Fruit fly (Drosophila melanogaster) whole organism, embryonic: ENCODE results near the gene CG42728.

Experiments used
- Asciz ChIP-seq: fragments of 200-800 bp; sonication (Bioruptor generic); optimal IDR thresholded peaks from 2 replicates; lab custom pipeline; 2017; ENCODE audit warnings: missing biosample characterization, mild to moderate bottlenecking, missing genetic modification characterization, missing genetic modification reagents
- Atf6 ChIP-seq: fragments of 200-800 bp; sonication (Bioruptor generic); IDR thresholded peaks from 2 replicates; pipeline ENCODE4 v1.3.6; 2022; ENCODE audit warnings: missing biosample characterization, missing genetic modification characterization
- Awh ChIP-seq: fragments of 200-800 bp; sonication (Bioruptor generic); IDR thresholded peaks from 2 replicates; pipeline ENCODE4, ENCODE4 v1.3.6; 2022; ENCODE audit warnings: missing biosample characterization, missing genetic modification characterization
- Bgb ChIP-seq: fragments of 200-800 bp; sonication (Bioruptor generic); IDR thresholded peaks from 2 replicates; pipeline ENCODE4 v1.3.6; 2022; ENCODE audit warnings: missing biosample characterization, missing genetic modification characterization; ENCODE audit not compliant: partially characterized antibody
- Bteb2 ChIP-seq: fragments of 200-800 bp; sonication (Bioruptor generic); optimal IDR thresholded peaks from 2 replicates; lab custom pipeline; 2016; ENCODE audit warnings: missing biosample characterization, missing genetic modification characterization
- CG10321 ChIP-seq: fragments of 200-800 bp; sonication (Bioruptor generic); IDR thresholded peaks from 2 replicates; pipeline ENCODE4 v1.3.6; 2022; ENCODE audit warnings: missing biosample characterization, missing genetic modification characterization
- CG12155 ChIP-seq: fragments of 200-800 bp; sonication (Bioruptor generic); optimal IDR thresholded peaks from 3 replicates; lab custom pipeline; 2016; ENCODE audit warnings: missing biosample characterization, missing genetic modification characterization
- CG12236 ChIP-seq: fragments of 200-800 bp; sonication (Bioruptor generic); optimal IDR thresholded peaks from 2 replicates; lab custom pipeline; 2016; ENCODE audit warnings: missing biosample characterization, missing genetic modification characterization
- CG1529 ChIP-seq: fragments of 200-800 bp; sonication (Bioruptor generic); optimal IDR thresholded peaks from 3 replicates; lab custom pipeline; 2018; ENCODE audit warnings: missing biosample characterization, missing genetic modification characterization
- CG15514 ChIP-seq: fragments of 200-800 bp; sonication (Bioruptor generic); optimal IDR thresholded peaks from 3 replicates; lab custom pipeline; 2017; ENCODE audit warnings: missing biosample characterization, missing genetic modification characterization, mild to moderate bottlenecking, moderate library complexity, missing genetic modification reagents
- CG2199 ChIP-seq: fragments of 200-800 bp; sonication (Bioruptor generic); IDR thresholded peaks from 3 replicates; pipeline ENCODE4 v1.3.6; 2022; ENCODE audit warnings: missing biosample characterization, missing genetic modification characterization
- CG31441 ChIP-seq: fragments of 200-800 bp; sonication (Bioruptor generic); IDR thresholded peaks from 2 replicates; pipeline ENCODE4 v1.3.6; 2022; ENCODE audit warnings: missing biosample characterization, missing genetic modification characterization
- CG3163 ChIP-seq: fragments of 200-800 bp; sonication (Bioruptor generic); optimal IDR thresholded peaks from 3 replicates; lab custom pipeline; 2016; ENCODE audit warnings: missing biosample characterization, missing genetic modification characterization
- CG42726 ChIP-seq: fragments of 200-800 bp; sonication (Bioruptor generic); IDR thresholded peaks from 2 replicates; pipeline ENCODE4 v1.3.6; 2022; ENCODE audit warnings: missing biosample characterization, missing genetic modification characterization; ENCODE audit not compliant: partially characterized antibody
- CG6272 ChIP-seq: fragments of 200-800 bp; sonication (Bioruptor generic); IDR thresholded peaks from 2 replicates; pipeline ENCODE4 v1.3.6; 2022; ENCODE audit warnings: missing biosample characterization, missing genetic modification characterization
- CG8290 ChIP-seq, 3 experiments: fragments of 200-800 bp; sonication (Bioruptor generic); optimal IDR thresholded peaks; 2 replicates each; lab custom pipeline; 2016 to 2019; ENCODE audit warnings: missing biosample characterization in 3 of 3, missing genetic modification characterization in 3 of 3, mild to moderate bottlenecking in 2 of 3, moderate library complexity in 1 of 3
- CG9437 ChIP-seq: fragments of 200-800 bp; sonication (Bioruptor generic); optimal IDR thresholded peaks from 2 replicates; lab custom pipeline; 2018; ENCODE audit warnings: missing biosample characterization, mild to moderate bottlenecking, missing genetic modification characterization
- Dbx ChIP-seq: fragments of 200-800 bp; sonication (Bioruptor generic); IDR thresholded peaks from 3 replicates; pipeline ENCODE4 v1.3.6; 2022; ENCODE audit warnings: missing biosample characterization, missing genetic modification characterization
- Deaf1 ChIP-seq: fragments of 200-800 bp; optimal IDR thresholded peaks from 3 replicates; lab custom pipeline; 2019; ENCODE audit warnings: missing biosample characterization, mild to moderate bottlenecking, missing genetic modification characterization, moderate library complexity
- Dfd ChIP-seq, 2 experiments: fragments of >200 bp; optimal IDR thresholded peaks; 2 replicates each; lab custom pipeline; 2017; ENCODE audit warnings: missing biosample characterization in 2 of 2, missing genetic modification characterization in 2 of 2
- HLH3B ChIP-seq: fragments of 200-800 bp; sonication (Bioruptor generic); IDR thresholded peaks from 2 replicates; pipeline ENCODE4 v1.3.6; 2022; ENCODE audit warnings: missing biosample characterization, missing genetic modification characterization
- HLHmδ ChIP-seq: fragments of 200-800 bp; sonication (Bioruptor generic); optimal IDR thresholded peaks from 2 replicates; lab custom pipeline; 2018; ENCODE audit warnings: missing biosample characterization, mild to moderate bottlenecking, missing genetic modification characterization, moderate library complexity
- Hand ChIP-seq: fragments of 200-800 bp; sonication (Bioruptor generic); optimal IDR thresholded peaks from 2 replicates; lab custom pipeline; 2017; ENCODE audit warnings: mild to moderate bottlenecking, missing biosample characterization, missing genetic modification reagents, missing genetic modification characterization
- Jarid2 ChIP-seq: fragments of 200-800 bp; sonication (Bioruptor generic); optimal IDR thresholded peaks from 3 replicates; lab custom pipeline; 2017; ENCODE audit warnings: mild to moderate bottlenecking, missing biosample characterization, missing genetic modification reagents, missing genetic modification characterization
- MTF-1 ChIP-seq: fragments of 200-800 bp; sonication (Bioruptor generic); optimal IDR thresholded peaks from 2 replicates; lab custom pipeline; 2018; ENCODE audit warnings: missing biosample characterization, mild to moderate bottlenecking, missing genetic modification characterization, borderline replicate concordance
- Med ChIP-seq: fragments of 200-800 bp; sonication (Bioruptor generic); peaks from one replicate; lab custom pipeline; 2016; ENCODE audit warnings: missing biosample characterization, missing genetic modification characterization, mild to moderate bottlenecking, inconsistent platforms, moderate library complexity
- Scr ChIP-seq: fragments of 200-800 bp; sonication (Bioruptor generic); IDR thresholded peaks from 2 replicates; pipeline ENCODE4 v1.3.6; 2022; ENCODE audit warnings: missing biosample characterization, missing genetic modification characterization; ENCODE audit not compliant: partially characterized antibody
- Sin3A ChIP-seq: fragments of >200 bp; optimal IDR thresholded peaks from 2 replicates; lab custom pipeline; 2018
- Spps ChIP-seq: fragments of 200-800 bp; sonication (Bioruptor generic); optimal IDR thresholded peaks from 2 replicates; lab custom pipeline; 2018; ENCODE audit warnings: missing biosample characterization, mild to moderate bottlenecking, missing genetic modification characterization
- Trl ChIP-seq, 3 experiments: fragments of >200 bp in 2 of 3; fragments of 200-800 bp in 1 of 3; sonication (Bioruptor generic) in 1 of 3; optimal IDR thresholded peaks; 2 replicates in 1 of 3; 3 replicates in 2 of 3; lab custom pipeline; 2016 to 2017; ENCODE audit warnings: missing biosample characterization in 1 of 3, missing genetic modification characterization in 1 of 3
- br ChIP-seq: fragments of >200 bp; optimal IDR thresholded peaks from 2 replicates; lab custom pipeline; 2017
- chm ChIP-seq: fragments of 200-800 bp; sonication (Bioruptor generic); IDR thresholded peaks from 2 replicates; pipeline ENCODE4 v1.3.6; 2022; ENCODE audit warnings: missing biosample characterization, missing genetic modification characterization
- crc ChIP-seq: fragments of 200-800 bp; sonication (Bioruptor generic); optimal IDR thresholded peaks from 2 replicates; lab custom pipeline; 2016; ENCODE audit warnings: missing biosample characterization, missing genetic modification characterization
- ftz-f1 ChIP-seq: fragments of 200-800 bp; sonication (Bioruptor generic); optimal IDR thresholded peaks from 2 replicates; lab custom pipeline; 2016; ENCODE audit warnings: missing biosample characterization, missing genetic modification characterization
- nerfin-1 ChIP-seq: fragments of 200-800 bp; sonication (Bioruptor generic); optimal IDR thresholded peaks from 3 replicates; lab custom pipeline; 2019; ENCODE audit warnings: missing biosample characterization, mild to moderate bottlenecking, missing genetic modification characterization, moderate library complexity
- sna ChIP-seq: fragments of 200-800 bp; sonication (Bioruptor generic); IDR thresholded peaks from 2 replicates; pipeline ENCODE4 v1.3.6; 2022; ENCODE audit warnings: missing biosample characterization, missing genetic modification characterization; ENCODE audit not compliant: partially characterized antibody
- vvl ChIP-seq: fragments of 200-800 bp; sonication (Bioruptor generic); IDR thresholded peaks from 2 replicates; pipeline ENCODE4 v1.3.6; 2022; ENCODE audit warnings: missing biosample characterization, missing genetic modification characterization
- yki ChIP-seq: fragments of >200 bp; optimal IDR thresholded peaks from 3 replicates; lab custom pipeline; 2018

CG42728 gene

DNA sequence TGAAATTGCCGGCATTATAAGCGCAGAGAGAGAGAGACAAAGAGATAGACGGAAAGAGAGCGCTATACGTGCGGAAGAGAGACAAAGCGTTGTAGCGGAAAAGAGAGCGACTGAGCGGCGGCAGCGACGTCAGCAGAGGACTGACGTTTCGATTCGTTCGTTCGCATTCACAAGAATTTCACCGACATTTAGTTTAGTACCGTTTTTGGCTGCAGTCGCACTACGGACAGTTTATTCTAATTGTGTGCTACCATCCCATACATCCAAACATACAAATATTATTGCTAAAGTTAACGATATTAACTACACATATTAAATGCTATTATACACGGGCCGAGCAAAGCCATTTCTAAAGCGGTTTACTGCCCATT is 7.2 kb upstream of the CG42728 start, which contains the start of gene CrebA (continued):
- TF ChIP-seq Dfd (GFP tag; optimal IDR thresholded peaks at IDR 0.05; lab: Kevin White, UChicago): no peak
- TF ChIP-seq Jarid2 (GFP tag; lab: Kevin White, UChicago): peak; percentile 81
- no peak for TF ChIP-seq Awh
- 0 out of 3 replicates have a peak, but pooled peaks have one; percentile 10 for TF ChIP-seq Dbx (GFP tag; lab: Robert Waterston, UW)
- no peak for TF ChIP-seq CG12236 (GFP tag; lab: Kevin White, UChicago)
- TF ChIP-seq CG10321 (GFP tag; lab: Robert Waterston, UW): peak; percentile 55; the same call in 1 of the 2 replicates
- TF ChIP-seq yki: peak; percentile 70
- TF ChIP-seq ftz-f1 (GFP tag; lab: Kevin White, UChicago): no peak
- TF ChIP-seq Trl (optimal IDR thresholded peaks at IDR 0.05; lab: Kevin White, UChicago): peak; percentile 94 to 95
- TF ChIP-seq Trl (GFP tag; optimal IDR thresholded peaks at IDR 0.05; lab: Kevin White, UChicago): no peak
- TF ChIP-seq CG15514 (GFP tag; lab: Kevin White, UChicago): no peak
- no peak for TF ChIP-seq Sin3A (lab: Kevin White, UChicago)
- peak; percentile 13 for TF ChIP-seq MTF-1
- peak; percentile 92 for TF ChIP-seq CG3163 (GFP tag; lab: Kevin White, UChicago)
- TF ChIP-seq CG2199 (GFP tag; lab: Robert Waterston, UW): peak; percentile 93
- no peak for TF ChIP-seq sna (GFP tag; lab: Robert Waterston, UW)
- peak; percentile 15 for TF ChIP-seq Med (GFP tag; lab: Kevin White, UChicago)
- TF ChIP-seq Bteb2: no peak
- TF ChIP-seq vvl (GFP tag; lab: Robert Waterston, UW): peak; percentile 37; the same call in 1 of the 2 replicates
- TF ChIP-seq CG8290 (GFP tag; optimal IDR thresholded peaks at IDR 0.05; lab: Kevin White, UChicago): no peak
- peak in 1 of 2 experiments; percentile 20 for TF ChIP-seq CG8290 (tag; optimal IDR thresholded peaks at IDR 0.05; lab: Kevin White, UChicago)
- no peak for TF ChIP-seq Atf6 (GFP tag; lab: Robert Waterston, UW)
- no peak for TF ChIP-seq CG9437 (GFP tag; lab: Kevin White, UChicago)
- TF ChIP-seq Spps: no peak
- TF ChIP-seq chm (GFP tag; lab: Robert Waterston, UW): peak; percentile 70; the same call in 1 of the 2 replicates
- TF ChIP-seq Asciz (GFP tag; lab: Kevin White, UChicago): no peak
- TF ChIP-seq CG6272 (GFP tag; lab: Robert Waterston, UW): no peak
- TF ChIP-seq HLH3B (GFP tag; lab: Robert Waterston, UW): peak; percentile 13; the same call in 1 of the 2 replicates
- peak; percentile 21; the same call in 1 of the 2 replicates for TF ChIP-seq Scr (GFP tag; lab: Robert Waterston, UW)
- no peak for TF ChIP-seq br (lab: Kevin White, UChicago)
- TF ChIP-seq HLHmδ (GFP tag; lab: Kevin White, UChicago): peak; percentile 40
- peak; percentile 53 for TF ChIP-seq Deaf1 (tag; lab: Kevin White, UChicago)
- TF ChIP-seq CG12155 (GFP tag; lab: Kevin White, UChicago): no peak
- peak; percentile 30; the same call in 1 of the 2 replicates for TF ChIP-seq Bgb (GFP tag; lab: Robert Waterston, UW)
- TF ChIP-seq nerfin-1 (tag; lab: Kevin White, UChicago): no peak
- TF ChIP-seq CG1529 (GFP tag; lab: Kevin White, UChicago): no peak
- no peak for TF ChIP-seq crc
- no peak for TF ChIP-seq Hand (GFP tag; lab: Kevin White, UChicago)
- TF ChIP-seq CG31441 (GFP tag; lab: Robert Waterston, UW): 0 out of 2 replicates have a peak, but pooled peaks have one; percentile 6
- peak; percentile 7; the same call in 1 of the 2 replicates for TF ChIP-seq CG42726
